Fruit fly (Drosophila melanogaster): ENCODE data around the gene Acp36DE.

DNA sequence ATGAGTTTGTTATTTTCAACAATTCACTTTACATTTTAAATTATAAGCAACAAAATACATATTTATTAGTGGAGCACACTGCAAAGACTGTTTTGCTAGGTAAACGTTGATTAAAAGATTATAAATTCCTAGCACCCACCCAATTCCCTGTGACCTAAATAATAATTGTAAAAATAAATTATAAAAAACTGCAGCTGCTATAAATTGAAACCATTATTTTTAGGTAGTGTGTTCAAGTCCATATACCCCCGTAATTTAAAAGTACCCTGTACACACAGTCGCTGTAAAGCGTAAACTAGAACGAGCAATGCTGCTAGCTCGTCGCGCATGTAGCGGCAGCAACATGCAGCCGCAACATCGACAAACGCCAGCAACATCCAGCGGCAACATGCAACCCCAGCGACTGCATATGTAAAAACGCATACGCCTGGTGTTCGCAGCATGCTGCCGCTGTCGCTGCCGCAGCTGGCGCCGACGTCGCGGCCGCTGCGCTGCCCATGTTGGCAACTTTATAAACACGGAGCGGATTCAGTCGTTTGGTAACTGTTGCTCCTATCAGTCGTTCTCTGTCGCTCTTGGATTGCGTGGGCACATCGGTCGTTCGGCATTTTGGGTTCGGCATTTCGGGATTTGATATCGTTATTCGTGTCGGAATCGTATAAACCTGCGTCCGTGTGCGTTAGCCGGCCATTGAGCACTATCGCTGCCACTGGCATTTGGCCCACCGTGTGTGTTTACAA, 39.1 kb downstream of the Acp36DE start, which contains the start of gene Fas3:
- TF ChIP-seq Sin3A (optimal IDR thresholded peaks at IDR 0.05) (no peak), ttk (optimal IDR thresholded peaks at IDR 0.05) (no peak), psq (optimal IDR thresholded peaks at IDR 0.05) (no peak), h (optimal IDR thresholded peaks at IDR 0.05) (no peak), Myc (optimal IDR thresholded peaks at IDR 0.05) (no peak), insv (optimal IDR thresholded peaks at IDR 0.05) (no peak)

All from Kc167 (cell line).